Worm (Caenorhabditis elegans): ENCODE data around the gene cids-1.

ce11 chrIII:8201760-8202159 is 42.5 kb upstream of the cids-1 start:
- TF ChIP-seq pes-1 (GFP tag; IDR thresholded peaks at IDR 0.05) = no peak
- TF ChIP-seq ama-1 (optimal IDR thresholded peaks at IDR 0.05) = no peak
- no peak for TF ChIP-seq F13C5.2 (tag; optimal IDR thresholded peaks at IDR 0.05)

Measured in whole organism, early embryonic.